Worm (Caenorhabditis elegans) whole organism, L3 larva: ENCODE results near the gene idpp-14.

Source experiments
- R02D3.7 ChIP-seq: fragments of 150-350 bp; optimal IDR thresholded peaks from 2 replicates; lab custom pipeline; 2014; ENCODE audit warnings: missing biosample characterization, missing genetic modification characterization
- ZK546.5 ChIP-seq: sonication (generic microtip); optimal IDR thresholded peaks from 2 replicates; lab custom pipeline; 2017; ENCODE audit warnings: missing biosample characterization, missing genetic modification characterization
- ceh-16 ChIP-seq: sonication (generic microtip); optimal IDR thresholded peaks from 2 replicates; lab custom pipeline; 2017; ENCODE audit warnings: missing biosample characterization, missing genetic modification characterization
- ceh-82 ChIP-seq: fragments of 150-350 bp; optimal IDR thresholded peaks from 2 replicates; lab custom pipeline; 2014; ENCODE audit warnings: missing biosample characterization, missing genetic modification characterization
- ceh-9 ChIP-seq: sonication (generic microtip); optimal IDR thresholded peaks from 2 replicates; lab custom pipeline; 2018; ENCODE audit warnings: missing biosample characterization, missing genetic modification characterization
- daf-12 ChIP-seq: fragments of 150-350 bp; optimal IDR thresholded peaks from 2 replicates; lab custom pipeline; 2014; ENCODE audit warnings: missing biosample characterization, missing genetic modification reagents, missing genetic modification characterization
- egl-27 ChIP-seq: sonication (generic microtip); optimal IDR thresholded peaks from 4 replicates; lab custom pipeline; 2017; ENCODE audit warnings: missing biosample characterization, missing genetic modification reagents, missing genetic modification characterization
- egl-5 ChIP-seq: fragments of 150-350 bp; optimal IDR thresholded peaks from 2 replicates; lab custom pipeline; 2017; ENCODE audit warnings: missing biosample characterization, missing genetic modification reagents, missing genetic modification characterization, inconsistent platforms
- elt-1 ChIP-seq: fragments of 150-350 bp; optimal IDR thresholded peaks from 2 replicates; lab custom pipeline; 2014; ENCODE audit warnings: missing biosample characterization, missing genetic modification characterization
- elt-2 ChIP-seq: sonication (generic microtip); optimal IDR thresholded peaks from 2 replicates; lab custom pipeline; 2016; ENCODE audit warnings: missing genetic modification reagents, mild to moderate bottlenecking, missing genetic modification characterization, missing compliant biosample characterization
- elt-3 ChIP-seq, 3 experiments: fragments of 150-350 bp in 1 of 3; sonication (generic microtip) in 2 of 3; optimal IDR thresholded peaks; 2 replicates in 2 of 3; 4 replicates in 1 of 3; lab custom pipeline; 2014 to 2017; ENCODE audit warnings: missing biosample characterization in 3 of 3, missing genetic modification characterization in 3 of 3
- eor-1 ChIP-seq, 2 experiments: fragments of 150-350 bp; optimal IDR thresholded peaks; 2 replicates each; lab custom pipeline; 2014 to 2018; ENCODE audit warnings: missing biosample characterization in 2 of 2, missing genetic modification characterization in 2 of 2
- fkh-10 ChIP-seq: sonication (generic microtip); optimal IDR thresholded peaks from 2 replicates; lab custom pipeline; 2017; ENCODE audit warnings: missing biosample characterization, missing genetic modification reagents, missing genetic modification characterization
- fkh-2 ChIP-seq: fragments of 150-350 bp; optimal IDR thresholded peaks from 2 replicates; lab custom pipeline; 2014; ENCODE audit warnings: missing biosample characterization, missing genetic modification reagents, missing genetic modification characterization
- fos-1 ChIP-seq: fragments of 150-350 bp; optimal IDR thresholded peaks from 2 replicates; lab custom pipeline; 2014; ENCODE audit warnings: missing biosample characterization, missing genetic modification characterization
- hmg-11 ChIP-seq: sonication (generic microtip); optimal IDR thresholded peaks from 2 replicates; lab custom pipeline; 2016; ENCODE audit warnings: missing genetic modification characterization, missing compliant biosample characterization
- jun-1 ChIP-seq: fragments of 150-350 bp; optimal IDR thresholded peaks from 2 replicates; lab custom pipeline; 2014; ENCODE audit warnings: missing biosample characterization, missing genetic modification reagents, missing genetic modification characterization
- lin-15B ChIP-seq: fragments of 150-350 bp; optimal IDR thresholded peaks from 2 replicates; lab custom pipeline; 2014; ENCODE audit warnings: missing biosample characterization, missing genetic modification characterization
- lin-39 ChIP-seq: fragments of 150-350 bp; optimal IDR thresholded peaks from 2 replicates; lab custom pipeline; 2018; ENCODE audit warnings: missing biosample characterization, missing genetic modification reagents, missing genetic modification characterization
- mml-1 ChIP-seq: fragments of 150-350 bp; sonication (generic microtip); optimal IDR thresholded peaks from 3 replicates; lab custom pipeline; 2014; ENCODE audit warnings: missing biosample characterization, missing genetic modification characterization
- nhr-11 ChIP-seq: fragments of 150-350 bp; optimal IDR thresholded peaks from 2 replicates; lab custom pipeline; 2014; ENCODE audit warnings: missing biosample characterization, missing genetic modification characterization
- nhr-12 ChIP-seq: fragments of 150-350 bp; optimal IDR thresholded peaks from 2 replicates; lab custom pipeline; 2014; ENCODE audit warnings: missing biosample characterization, missing genetic modification characterization
- nhr-23 ChIP-seq: fragments of 150-350 bp; optimal IDR thresholded peaks from 2 replicates; lab custom pipeline; 2014; ENCODE audit warnings: missing biosample characterization, missing genetic modification reagents, missing genetic modification characterization
- nhr-43 ChIP-seq: sonication (generic microtip); optimal IDR thresholded peaks from 2 replicates; lab custom pipeline; 2016; ENCODE audit warnings: mild to moderate bottlenecking, missing genetic modification characterization, missing compliant biosample characterization; ENCODE audit not compliant: poor library complexity, severe bottlenecking
- nhr-67 ChIP-seq: fragments of 150-350 bp; optimal IDR thresholded peaks from 2 replicates; lab custom pipeline; 2014; ENCODE audit warnings: missing biosample characterization, missing genetic modification characterization
- nhr-76 ChIP-seq: fragments of 150-350 bp; sonication (generic microtip); optimal IDR thresholded peaks from 5 replicates; lab custom pipeline; 2014; ENCODE audit warnings: missing biosample characterization, missing genetic modification characterization
- sea-2 ChIP-seq: fragments of 150-350 bp; sonication (generic microtip); optimal IDR thresholded peaks from 4 replicates; lab custom pipeline; 2014; ENCODE audit warnings: missing biosample characterization, missing genetic modification reagents, missing genetic modification characterization
- skn-1 ChIP-seq: fragments of 150-350 bp; optimal IDR thresholded peaks from 2 replicates; lab custom pipeline; 2014; ENCODE audit warnings: missing biosample characterization, missing genetic modification characterization
- snpc-4 ChIP-seq: fragments of 150-350 bp; optimal IDR thresholded peaks from 2 replicates; lab custom pipeline; 2014; ENCODE audit warnings: missing biosample characterization, missing genetic modification characterization
- tbx-2 ChIP-seq: sonication (generic microtip); optimal IDR thresholded peaks from 2 replicates; lab custom pipeline; 2016; ENCODE audit warnings: mild to moderate bottlenecking, missing genetic modification characterization, missing compliant biosample characterization
- unc-39 ChIP-seq: sonication (generic microtip); optimal IDR thresholded peaks from 4 replicates; lab custom pipeline; 2017; ENCODE audit warnings: missing biosample characterization, missing genetic modification characterization
- unc-62 ChIP-seq: fragments of 150-350 bp; sonication (generic microtip); optimal IDR thresholded peaks from 4 replicates; lab custom pipeline; 2014; ENCODE audit warnings: missing biosample characterization, missing genetic modification reagents, missing genetic modification characterization
- zag-1 ChIP-seq: fragments of 150-350 bp; optimal IDR thresholded peaks from 2 replicates; lab custom pipeline; 2014; ENCODE audit warnings: missing biosample characterization, missing genetic modification characterization
- ztf-4 ChIP-seq: fragments of 150-350 bp; optimal IDR thresholded peaks from 2 replicates; lab custom pipeline; 2014; ENCODE audit warnings: missing biosample characterization, missing genetic modification characterization

idpp-14 gene

ce11 chrX:16103396-16103795 lies 21.2 kb downstream of the idpp-14 start, which contains the start of gene ZK1073.2:
Gene ZK1073.2 (plus strand): TSS chrX:16103696.
- TF ChIP-seq skn-1 (tag; lab: Kevin White, UChicago) (no peak), elt-1 (tag; lab: Kevin White, UChicago) (no peak), nhr-76 (tag; lab: Kevin White, UChicago) (no peak), ceh-9 (tag; lab: Kevin White, UChicago) (no peak), nhr-43 (tag; lab: Kevin White, UChicago) (no peak), unc-62 (GFP tag; lab: Kevin White, UChicago) (no peak), zag-1 (tag; lab: Kevin White, UChicago) (no peak), nhr-11 (no peak), lin-15B (no peak), daf-12 (tag; lab: Kevin White, UChicago) (no peak), unc-39 (no peak), elt-2 (tag; lab: Kevin White, UChicago) (no peak), snpc-4 (tag; lab: Kevin White, UChicago) (no peak)

- TF ChIP-seq tbx-2 (tag; lab: Kevin White, UChicago): no peak
- no peak for TF ChIP-seq jun-1 (tag; lab: Kevin White, UChicago)
- no peak for TF ChIP-seq sea-2
- TF ChIP-seq elt-3 (tag; optimal IDR thresholded peaks at IDR 0.05; lab: Kevin White, UChicago): no peak
- TF ChIP-seq snpc-4 (tag; lab: Kevin White, UChicago): no peak
- TF ChIP-seq ztf-4 (tag; lab: Kevin White, UChicago): no peak
- no peak for TF ChIP-seq elt-1 (tag; lab: Kevin White, UChicago)
- no peak for TF ChIP-seq nhr-43 (tag; lab: Kevin White, UChicago)
- TF ChIP-seq hmg-11 (tag; lab: Kevin White, UChicago): no peak
- TF ChIP-seq nhr-12 (tag; lab: Kevin White, UChicago): no peak
- no peak for TF ChIP-seq unc-39
- no peak for TF ChIP-seq nhr-23 (tag; lab: Kevin White, UChicago)
- TF ChIP-seq mml-1 (tag; lab: Kevin White, UChicago): no peak
- no peak for TF ChIP-seq egl-5
- no peak for TF ChIP-seq ceh-16 (tag; lab: Kevin White, UChicago)
- TF ChIP-seq elt-2 (tag; lab: Kevin White, UChicago): no peak
These were observed 23.7 kb downstream of the idpp-14 start for ce11 chrX:16105863-16106262.

DNA sequence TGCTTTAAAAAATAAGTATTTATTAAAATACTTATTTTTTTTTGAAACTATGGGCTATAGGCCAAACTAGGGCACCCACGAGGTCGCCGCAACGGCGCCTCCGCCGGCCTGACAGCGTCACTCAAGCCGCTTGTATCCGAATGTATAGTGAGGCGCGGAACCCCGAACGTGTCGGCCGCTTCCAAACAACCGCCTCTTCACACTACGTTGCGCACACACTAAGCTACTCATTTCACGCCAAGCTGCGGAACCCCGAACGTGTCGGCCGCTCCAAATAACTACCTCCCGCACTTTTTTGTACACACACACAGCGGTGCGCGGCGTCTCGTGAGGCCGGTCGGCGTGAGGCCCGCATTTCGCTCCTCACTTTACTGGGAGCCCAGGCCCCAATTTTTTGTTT lies 30.8 kb downstream of the idpp-14 start:
- no peak for TF ChIP-seq ceh-16 (tag; lab: Kevin White, UChicago)
- no peak for TF ChIP-seq ZK546.5 (tag; lab: Kevin White, UChicago)
- TF ChIP-seq mml-1 (tag; lab: Kevin White, UChicago): no peak

DNA sequence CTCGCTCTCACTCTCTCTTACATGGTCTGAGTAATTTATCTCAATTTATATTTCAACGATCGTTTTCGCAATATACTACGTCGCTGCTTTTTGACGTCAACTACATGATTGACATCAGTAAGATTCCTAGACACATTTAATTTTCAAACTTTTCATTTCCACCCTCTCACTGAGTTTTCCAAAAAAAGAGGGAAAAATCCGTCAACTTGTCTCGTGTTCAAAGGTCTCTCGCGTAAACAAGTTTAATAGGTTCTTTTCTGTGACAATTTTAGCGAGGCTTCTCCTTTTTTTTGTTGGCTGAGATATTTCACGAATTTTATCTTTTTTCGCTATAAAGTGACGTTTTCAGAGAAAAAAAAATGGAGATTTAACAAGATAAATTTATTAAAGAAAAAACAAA lies 31.8 kb downstream of the idpp-14 start:
- TF ChIP-seq egl-27: no peak
- TF ChIP-seq fkh-10 (GFP tag; lab: Kevin White, UChicago): peak; percentile 10

ce11 chrX:16116279-16116678 lies 34.1 kb downstream of the idpp-14 start:
- TF ChIP-seq lin-39: peak; percentile 1
- TF ChIP-seq fkh-10 (GFP tag; lab: Kevin White, UChicago): peak; percentile 62
- no peak for TF ChIP-seq eor-1 (tag; optimal IDR thresholded peaks at IDR 0.05; lab: Kevin White, UChicago)

- no peak for TF ChIP-seq zag-1 (tag; lab: Kevin White, UChicago)
- TF ChIP-seq R02D3.7 (tag; lab: Kevin White, UChicago): no peak
- no peak for TF ChIP-seq fkh-2
- TF ChIP-seq nhr-76 (tag; lab: Kevin White, UChicago): no peak
These were observed 35.0 kb downstream of the idpp-14 start for ce11 chrX:16117176-16117575.

- TF ChIP-seq ceh-82 (tag; lab: Kevin White, UChicago): no peak
- TF ChIP-seq fos-1 (tag; lab: Kevin White, UChicago): no peak
- no peak for TF ChIP-seq fkh-10 (GFP tag; lab: Kevin White, UChicago)
- no peak for TF ChIP-seq nhr-67
- no peak for TF ChIP-seq elt-3 (tag; optimal IDR thresholded peaks at IDR 0.05; lab: Kevin White, UChicago)
- no peak for TF ChIP-seq ceh-9 (tag; lab: Kevin White, UChicago)
- TF ChIP-seq fkh-2: no peak
- no peak for TF ChIP-seq jun-1 (tag; lab: Kevin White, UChicago)
- no peak for TF ChIP-seq snpc-4 (tag; lab: Kevin White, UChicago)
- no peak for TF ChIP-seq tbx-2 (tag; lab: Kevin White, UChicago)
These were observed 35.5 kb downstream of the idpp-14 start for ce11 chrX:16117618-16118017.
